Fruit fly (Drosophila melanogaster): ENCODE results near the gene CG15375.

The CG15375 gene

dm6 chrX:4105830-4106233, 4.7 kb downstream of the CG15375 start, which contains the start of gene cib:
cib (plus strand) TSS chrX:4106113.
- TF ChIP-seq CG4318 (GFP tag; optimal IDR thresholded peaks at IDR 0.05), result no peak
- no peak for TF ChIP-seq achi (GFP tag; optimal IDR thresholded peaks at IDR 0.05)
- no peak for TF ChIP-seq fd59A (GFP tag; optimal IDR thresholded peaks at IDR 0.05)
- TF ChIP-seq CG10631 (GFP tag; optimal IDR thresholded peaks at IDR 0.05), result no peak
- TF ChIP-seq Eip78C (GFP tag), result peak; percentile 68
- peak; percentile 41 for TF ChIP-seq Eip75B (GFP tag; optimal IDR thresholded peaks at IDR 0.05)
- TF ChIP-seq net (GFP tag; optimal IDR thresholded peaks at IDR 0.05), result peak; percentile 0
- peak; percentile 39 for TF ChIP-seq Lpt (GFP tag; optimal IDR thresholded peaks at IDR 0.05)
- peak; percentile 58 for TF ChIP-seq CG3919 (GFP tag; optimal IDR thresholded peaks at IDR 0.05)
- TF ChIP-seq CG34406 (GFP tag; optimal IDR thresholded peaks at IDR 0.05), result no peak
- no peak for TF ChIP-seq fkh (GFP tag; optimal IDR thresholded peaks at IDR 0.05)
- TF ChIP-seq fd85E (GFP tag; optimal IDR thresholded peaks at IDR 0.05), result no peak
- no peak for TF ChIP-seq CG8632 (GFP tag; optimal IDR thresholded peaks at IDR 0.05)
- no peak for TF ChIP-seq spab (GFP tag; optimal IDR thresholded peaks at IDR 0.05)
- TF ChIP-seq vri (GFP tag; optimal IDR thresholded peaks at IDR 0.05), result no peak
- no peak for TF ChIP-seq acj6 (GFP tag; optimal IDR thresholded peaks at IDR 0.05)
- TF ChIP-seq CG11294 (GFP tag; IDR thresholded peaks at IDR 0.05), result no peak
- peak; percentile 52 for TF ChIP-seq topi (GFP tag; optimal IDR thresholded peaks at IDR 0.05)
- no peak for TF ChIP-seq Blimp-1 (GFP tag; optimal IDR thresholded peaks at IDR 0.05)
- peak; percentile 45; the same call in 2 of the 3 replicates for TF ChIP-seq CG6163 (GFP tag; IDR thresholded peaks at IDR 0.05)
- no peak for TF ChIP-seq Sox15 (GFP tag; optimal IDR thresholded peaks at IDR 0.05)
- peak; percentile 52 for TF ChIP-seq dsx (GFP tag; optimal IDR thresholded peaks at IDR 0.05; ENCODE audit: poor library complexity, severe bottlenecking)
- TF ChIP-seq CG10669 (GFP tag; optimal IDR thresholded peaks at IDR 0.05), result no peak
- no peak for TF ChIP-seq CG31627 (GFP tag; optimal IDR thresholded peaks at IDR 0.05)
- peak; percentile 28 for TF ChIP-seq CG6792 (GFP tag; optimal IDR thresholded peaks at IDR 0.05)
- TF ChIP-seq CG6854 (GFP tag; optimal IDR thresholded peaks at IDR 0.05), result peak; percentile 85
- TF ChIP-seq Met (GFP tag; optimal IDR thresholded peaks at IDR 0.05), result peak; percentile 47
- TF ChIP-seq cyc (GFP tag; optimal IDR thresholded peaks at IDR 0.05), result no peak
- no peak for TF ChIP-seq Gug (GFP tag; IDR thresholded peaks at IDR 0.05)
- TF ChIP-seq Sox102F (GFP tag; optimal IDR thresholded peaks at IDR 0.05), result no peak
- TF ChIP-seq Hr4 (GFP tag; optimal IDR thresholded peaks at IDR 0.05), result no peak
- peak; percentile 63 for TF ChIP-seq esn (GFP tag; optimal IDR thresholded peaks at IDR 0.05)
- no peak for TF ChIP-seq dac (GFP tag; optimal IDR thresholded peaks at IDR 0.05)
- no peak for TF ChIP-seq CG11762 (GFP tag; optimal IDR thresholded peaks at IDR 0.05; ENCODE audit: insufficient read depth)
- no peak for TF ChIP-seq Ets21C (GFP tag; optimal IDR thresholded peaks at IDR 0.05)
- TF ChIP-seq Ets96B (tag; optimal IDR thresholded peaks at IDR 0.05), result no peak
- no peak for TF ChIP-seq CG7368 (GFP tag; optimal IDR thresholded peaks at IDR 0.05)
- TF ChIP-seq CG15336 (GFP tag; IDR thresholded peaks at IDR 0.05), result no peak; the same call in 1 of the 2 replicates
- no peak for TF ChIP-seq CG8319 (GFP tag; optimal IDR thresholded peaks at IDR 0.05)
- TF ChIP-seq CG3032 (tag; optimal IDR thresholded peaks at IDR 0.05), result peak; percentile 10
- no peak for TF ChIP-seq ss (GFP tag; optimal IDR thresholded peaks at IDR 0.05)
- TF ChIP-seq svp (GFP tag), result no peak
- no peak for TF ChIP-seq lz (GFP tag; optimal IDR thresholded peaks at IDR 0.05)
- no peak for TF ChIP-seq Hr39 (GFP tag; optimal IDR thresholded peaks at IDR 0.05)
- TF ChIP-seq CG16779 (tag; optimal IDR thresholded peaks at IDR 0.05), result no peak
- TF ChIP-seq Eip93F (GFP tag; optimal IDR thresholded peaks at IDR 0.05), result no peak
- no peak for TF ChIP-seq Hr38 (GFP tag; optimal IDR thresholded peaks at IDR 0.05)
- TF ChIP-seq Smox (GFP tag; optimal IDR thresholded peaks at IDR 0.05), result peak; percentile 8
- TF ChIP-seq CG8119 (GFP tag; IDR thresholded peaks at IDR 0.05), result no peak
- no peak for TF ChIP-seq CG11902 (GFP tag; optimal IDR thresholded peaks at IDR 0.05)
- TF ChIP-seq CG6276 (GFP tag; optimal IDR thresholded peaks at IDR 0.05), result no peak
- TF ChIP-seq CG1621 (tag; optimal IDR thresholded peaks at IDR 0.05), result peak; percentile 17
- no peak for TF ChIP-seq CG32006 (GFP tag; optimal IDR thresholded peaks at IDR 0.05)

Data from whole organism, prepupa.